Worm (Caenorhabditis elegans): Measurements from ENCODE around the gene lge-1.

DNA sequence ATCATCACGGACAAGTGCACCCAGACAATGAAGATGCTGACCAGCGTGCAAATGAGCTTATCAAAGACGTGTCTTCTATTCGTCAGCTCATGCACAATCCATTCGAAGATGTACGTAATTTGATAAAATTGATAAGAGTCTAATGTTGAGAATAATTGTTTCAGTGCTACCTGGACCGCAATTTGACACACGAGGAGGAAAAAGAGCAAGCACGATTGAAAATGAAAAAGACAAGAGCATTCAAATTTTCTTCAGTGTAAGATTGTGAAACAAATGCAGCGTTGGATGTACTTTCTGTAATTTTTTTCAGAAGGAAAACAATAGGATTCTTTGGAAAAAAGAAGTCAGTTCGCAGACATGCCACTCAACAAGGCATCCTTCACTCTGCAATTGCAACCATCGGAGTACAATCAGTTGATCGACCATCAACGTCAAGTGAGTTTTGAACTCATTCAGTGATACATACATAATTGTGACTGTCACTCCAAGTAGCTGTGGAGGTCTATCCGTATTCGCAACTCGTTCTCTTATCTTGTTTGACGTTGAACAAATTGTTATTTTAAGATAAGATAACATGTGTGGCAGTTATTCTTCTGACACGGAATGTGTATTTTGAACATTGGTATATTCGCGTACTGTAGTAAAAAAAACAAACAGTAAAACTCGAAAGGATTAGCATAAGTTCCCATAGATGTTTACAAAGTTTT is 9.2 kb upstream of the lge-1 start:
- TF ChIP-seq drap-1 (GFP tag; optimal IDR thresholded peaks at IDR 0.05) (no peak), pha-4 (tag; optimal IDR thresholded peaks at IDR 0.05) (no peak), lsy-2 (tag; optimal IDR thresholded peaks at IDR 0.05) (no peak), unc-62 (GFP tag; optimal IDR thresholded peaks at IDR 0.05) (no peak), blmp-1 (tag; optimal IDR thresholded peaks at IDR 0.05) (no peak), elt-1 (tag; optimal IDR thresholded peaks at IDR 0.05; ENCODE audit: borderline replicate concordance, insufficient read depth) (no peak), mep-1 (tag; optimal IDR thresholded peaks at IDR 0.05) (no peak)
